Worm (Caenorhabditis elegans) whole organism, late embryonic: ENCODE measurements around the gene ivph-3.

ENCODE experiments used
- C38D4.7 ChIP-seq: fragments of 200-800 bp; sonication (Bioruptor generic); optimal IDR thresholded peaks from 2 replicates; lab custom pipeline; 2018; ENCODE audit warnings: mild to moderate bottlenecking, missing genetic modification characterization, moderate library complexity, missing compliant biosample characterization
- K02D7.2 ChIP-seq: sonication (generic microtip); optimal IDR thresholded peaks from 2 replicates; lab custom pipeline; 2017; ENCODE audit warnings: mild to moderate bottlenecking, missing genetic modification characterization, missing compliant biosample characterization
- T23F11.4 ChIP-seq: fragments of 200-800 bp; sonication (Bioruptor generic); optimal IDR thresholded peaks from 2 replicates; lab custom pipeline; 2018; ENCODE audit warnings: mild to moderate bottlenecking, missing genetic modification characterization, missing compliant biosample characterization
- ahr-1 ChIP-seq: sonication (generic microtip); optimal IDR thresholded peaks from 2 replicates; lab custom pipeline; 2016; ENCODE audit warnings: missing genetic modification characterization, missing compliant biosample characterization
- ama-1 ChIP-seq: fragments of 150-350 bp; optimal IDR thresholded peaks from 2 replicates; lab custom pipeline; 2014
- ceh-18 ChIP-seq: sonication (generic microtip); optimal IDR thresholded peaks from 2 replicates; lab custom pipeline; 2016; ENCODE audit warnings: missing genetic modification characterization, missing compliant biosample characterization
- ceh-19 ChIP-seq: fragments of 200-800 bp; sonication (Bioruptor generic); optimal IDR thresholded peaks from 2 replicates; lab custom pipeline; 2018; ENCODE audit warnings: mild to moderate bottlenecking, missing genetic modification characterization, missing compliant biosample characterization
- ceh-2 ChIP-seq: sonication (generic microtip); optimal IDR thresholded peaks from 2 replicates; lab custom pipeline; 2016; ENCODE audit warnings: missing genotype, missing genetic modification characterization, missing compliant biosample characterization
- ceh-22 ChIP-seq: sonication (generic microtip); optimal IDR thresholded peaks from 2 replicates; lab custom pipeline; 2017; ENCODE audit warnings: missing biosample characterization, missing genetic modification characterization
- ceh-24 ChIP-seq: sonication (generic microtip); optimal IDR thresholded peaks from 2 replicates; lab custom pipeline; 2016; ENCODE audit warnings: mild to moderate bottlenecking, missing genetic modification characterization, missing compliant biosample characterization
- ceh-34 ChIP-seq: sonication (generic microtip); optimal IDR thresholded peaks from 2 replicates; lab custom pipeline; 2016; ENCODE audit warnings: mild to moderate bottlenecking, missing genetic modification characterization, missing compliant biosample characterization
- dve-1 ChIP-seq: sonication (generic microtip); optimal IDR thresholded peaks from 2 replicates; lab custom pipeline; 2017; ENCODE audit warnings: antibody characterized with exemption, mild to moderate bottlenecking, missing genetic modification characterization, missing compliant biosample characterization
- ets-4 ChIP-seq: sonication (generic microtip); optimal IDR thresholded peaks from 2 replicates; lab custom pipeline; 2016; ENCODE audit warnings: missing genetic modification characterization, missing compliant biosample characterization
- eyg-1 ChIP-seq: sonication (generic microtip); optimal IDR thresholded peaks from 2 replicates; lab custom pipeline; 2016; ENCODE audit warnings: missing genotype, missing genetic modification characterization, missing compliant biosample characterization
- fax-1 ChIP-seq: sonication (generic microtip); optimal IDR thresholded peaks from 2 replicates; lab custom pipeline; 2016; ENCODE audit warnings: missing genotype, missing genetic modification characterization, missing compliant biosample characterization
- hlh-8 ChIP-seq: sonication (generic microtip); optimal IDR thresholded peaks from 2 replicates; lab custom pipeline; 2016; ENCODE audit warnings: missing genotype, missing genetic modification characterization, missing compliant biosample characterization
- mec-3 ChIP-seq: sonication (generic microtip); optimal IDR thresholded peaks from 2 replicates; lab custom pipeline; 2016; ENCODE audit warnings: borderline replicate concordance, missing genetic modification characterization, missing compliant biosample characterization
- nfya-1 ChIP-seq: sonication (generic microtip); optimal IDR thresholded peaks from 2 replicates; lab custom pipeline; 2017; ENCODE audit warnings: missing genetic modification characterization, mild to moderate bottlenecking, missing compliant biosample characterization, antibody characterized with exemption, moderate library complexity
- nhr-11 ChIP-seq: fragments of 150-350 bp; optimal IDR thresholded peaks from 2 replicates; lab custom pipeline; 2014; ENCODE audit warnings: missing biosample characterization, missing genetic modification characterization
- nhr-232 ChIP-seq: sonication (generic microtip); optimal IDR thresholded peaks from 2 replicates; lab custom pipeline; 2016; ENCODE audit warnings: missing genetic modification characterization, missing compliant biosample characterization
- npax-4 ChIP-seq: sonication (generic microtip); optimal IDR thresholded peaks from 2 replicates; lab custom pipeline; 2016; ENCODE audit warnings: missing genetic modification characterization, missing compliant biosample characterization
- pag-3 ChIP-seq: sonication (generic microtip); optimal IDR thresholded peaks from 2 replicates; lab custom pipeline; 2016; ENCODE audit warnings: missing compliant biosample characterization, missing genetic modification characterization, borderline replicate concordance
- pat-9 ChIP-seq: fragments of 200-800 bp; sonication (Bioruptor generic); optimal IDR thresholded peaks from 2 replicates; lab custom pipeline; 2018; ENCODE audit warnings: mild to moderate bottlenecking, missing genetic modification characterization, moderate library complexity, missing compliant biosample characterization
- pax-1 ChIP-seq: fragments of 150-350 bp; optimal IDR thresholded peaks from 2 replicates; lab custom pipeline; 2014; ENCODE audit warnings: missing biosample characterization, missing genetic modification characterization
- pqm-1 ChIP-seq: sonication (generic microtip); optimal IDR thresholded peaks from 2 replicates; lab custom pipeline; 2016; ENCODE audit warnings: missing genetic modification characterization, missing compliant biosample characterization
- syd-9 ChIP-seq: sonication (generic microtip); optimal IDR thresholded peaks from 2 replicates; lab custom pipeline; 2016; ENCODE audit warnings: mild to moderate bottlenecking, missing genetic modification characterization, moderate library complexity, missing compliant biosample characterization
- ttx-3 ChIP-seq: sonication (generic microtip); optimal IDR thresholded peaks from 2 replicates; lab custom pipeline; 2016; ENCODE audit warnings: missing genetic modification reagents, missing genetic modification characterization, missing compliant biosample characterization
- unc-3 ChIP-seq, 2 experiments: fragments of 200-800 bp in 1 of 2; sonication (Bioruptor generic) in 1 of 2; sonication (generic microtip) in 1 of 2; conservative IDR thresholded peaks in 1 of 2; optimal IDR thresholded peaks in 1 of 2; 2 replicates each; pipeline versions ENCODE4 v1.3.6 to Lab custom; 2016 to 2022; ENCODE audit warnings: missing compliant biosample characterization in 2 of 2, missing genetic modification characterization in 2 of 2, missing genetic modification reagents in 1 of 2
- unc-42 ChIP-seq: sonication (generic microtip); optimal IDR thresholded peaks from 2 replicates; lab custom pipeline; 2016; ENCODE audit warnings: missing genotype, missing genetic modification characterization, missing compliant biosample characterization
- unc-55 ChIP-seq: sonication (generic microtip); optimal IDR thresholded peaks from 2 replicates; lab custom pipeline; 2017; ENCODE audit warnings: missing biosample characterization, missing genetic modification reagents, missing genetic modification characterization
- zip-5 ChIP-seq: sonication (generic microtip); optimal IDR thresholded peaks from 2 replicates; lab custom pipeline; 2016; ENCODE audit warnings: missing genetic modification characterization, missing compliant biosample characterization
- ztf-16 ChIP-seq: sonication (generic microtip); optimal IDR thresholded peaks from 2 replicates; lab custom pipeline; 2017; ENCODE audit warnings: missing genetic modification characterization, missing compliant biosample characterization

Gene ivph-3

DNA sequence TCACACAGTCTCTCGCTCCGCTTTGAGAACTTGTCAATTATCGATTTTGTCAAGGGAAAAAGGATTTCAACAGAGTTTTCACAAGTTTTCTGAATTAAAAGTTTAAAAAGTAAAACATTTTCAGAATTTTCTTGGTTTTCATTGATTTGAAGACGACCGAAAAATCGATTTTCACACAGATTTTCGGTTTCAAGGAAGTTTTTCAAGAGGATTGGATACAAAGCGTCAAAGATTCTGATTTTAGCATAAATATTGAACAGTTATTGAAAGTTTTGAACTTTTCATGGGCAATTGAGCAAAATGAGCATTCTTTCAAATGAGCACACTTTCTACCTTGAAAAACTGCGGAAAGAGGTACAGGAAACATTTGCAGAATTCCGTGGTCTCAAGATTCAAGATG is 18.5 kb downstream of the ivph-3 start, which contains the start of gene Y67D8C.2:
Y67D8C.2 (plus strand) TSS at position 301 of the 400 bp plus-strand sequence.
- TF ChIP-seq ceh-19 (GFP tag; lab: Kevin White, UChicago) (no peak), dve-1 (no peak), ceh-18 (tag; lab: Kevin White, UChicago) (no peak), hlh-8 (no peak)

DNA sequence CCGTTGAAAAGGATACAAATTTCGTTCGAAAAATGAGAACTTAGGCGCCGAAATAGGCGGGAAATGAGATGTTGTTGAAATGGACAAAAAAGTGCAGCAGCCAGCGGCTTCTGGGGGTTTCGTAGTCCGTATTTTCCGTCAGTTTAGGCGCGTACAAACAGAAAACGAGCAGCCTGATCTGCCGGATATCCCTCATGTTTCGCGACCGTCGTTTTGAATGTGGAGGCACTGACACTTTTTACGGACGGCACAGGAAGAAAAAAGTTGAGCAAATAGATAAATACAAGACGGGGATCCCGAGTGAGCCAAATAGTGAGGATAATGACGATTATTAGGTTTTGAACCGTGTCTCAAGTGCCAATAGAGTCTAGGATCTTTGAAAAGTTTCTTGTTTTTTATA is 22.7 kb downstream of the ivph-3 start, which contains the start of gene Y67D8C.22:
Y67D8C.22 (minus strand) TSS at position 101 of the 400 bp plus-strand sequence.
- TF ChIP-seq zip-5 (tag; lab: Kevin White, UChicago) (no peak), ceh-34 (tag; lab: Kevin White, UChicago) (no peak), pag-3 (no peak), unc-55 (GFP tag; lab: Kevin White, UChicago) (no peak), npax-4 (tag; lab: Kevin White, UChicago) (no peak), ceh-18 (tag; lab: Kevin White, UChicago) (no peak)

DNA sequence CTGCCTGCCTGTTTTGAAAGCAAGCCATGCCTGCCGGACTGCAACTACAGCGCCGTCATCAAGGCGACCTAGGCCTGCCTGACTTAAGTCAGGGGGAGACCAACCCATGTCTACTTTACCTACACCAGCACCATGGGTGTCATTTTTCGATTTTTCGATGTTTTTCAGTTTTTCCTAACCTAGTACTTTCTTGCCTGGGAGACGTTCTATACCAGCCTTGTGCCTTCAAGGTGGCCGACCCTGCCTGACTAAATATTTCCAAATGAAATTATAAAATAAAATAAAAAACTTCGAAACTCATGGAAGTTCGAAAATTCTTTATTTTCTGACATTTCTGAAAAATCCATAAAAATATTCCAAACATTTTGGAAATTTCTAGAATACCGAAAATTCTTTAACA is 23.3 kb downstream of the ivph-3 start:
- no peak for TF ChIP-seq pqm-1 (tag; lab: Kevin White, UChicago)
- TF ChIP-seq mec-3 (tag; lab: Kevin White, UChicago), result no peak
- TF ChIP-seq unc-3 (GFP tag; conservative IDR thresholded peaks at IDR 0.05; lab: Robert Waterston, UW), result no peak
- no peak for TF ChIP-seq unc-3 (tag; optimal IDR thresholded peaks at IDR 0.05; lab: Kevin White, UChicago)
- TF ChIP-seq pax-1, result no peak
- TF ChIP-seq ceh-24 (tag; lab: Kevin White, UChicago), result no peak
- TF ChIP-seq nhr-11 (tag; lab: Kevin White, UChicago), result no peak
- TF ChIP-seq ahr-1 (tag; lab: Kevin White, UChicago), result no peak
- no peak for TF ChIP-seq ceh-22
- no peak for TF ChIP-seq ama-1
- no peak for TF ChIP-seq pat-9 (tag; lab: Kevin White, UChicago)
- TF ChIP-seq C38D4.7 (GFP tag; lab: Kevin White, UChicago), result no peak
- no peak for TF ChIP-seq ztf-16
- no peak for TF ChIP-seq fax-1 (tag; lab: Kevin White, UChicago)
- no peak for TF ChIP-seq T23F11.4 (GFP tag; lab: Kevin White, UChicago)
- TF ChIP-seq zip-5 (tag; lab: Kevin White, UChicago), result no peak

DNA sequence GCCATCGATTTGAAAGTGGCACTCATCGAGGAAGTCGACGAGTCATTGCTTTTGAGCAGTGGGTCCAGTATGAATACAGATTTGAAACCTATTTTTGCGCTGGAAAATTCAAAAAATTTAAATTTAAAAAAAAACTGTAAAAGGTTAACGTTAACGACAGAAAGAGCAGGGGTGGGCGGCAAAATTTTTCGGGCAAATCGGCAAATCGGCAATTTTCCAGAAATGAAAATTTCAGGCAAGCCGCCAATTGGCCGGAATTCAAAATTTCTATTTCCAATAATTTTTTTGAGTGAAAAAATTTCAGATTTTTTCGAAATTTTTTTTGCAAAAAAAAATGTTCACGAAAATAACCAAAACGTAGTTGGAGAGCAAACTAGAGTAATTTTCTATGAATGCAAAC is 33.3 kb downstream of the ivph-3 start, which contains the start of gene Y67D8C.9:
Y67D8C.9 (minus strand) TSS at position 101 of the 400 bp plus-strand sequence.
- TF ChIP-seq syd-9 (tag; lab: Kevin White, UChicago) (no peak), ceh-2 (tag; lab: Kevin White, UChicago) (no peak), nhr-232 (tag; lab: Kevin White, UChicago) (no peak), K02D7.2 (tag; lab: Kevin White, UChicago) (no peak), hlh-8 (no peak), C38D4.7 (GFP tag; lab: Kevin White, UChicago) (no peak), fax-1 (tag; lab: Kevin White, UChicago) (no peak)

DNA sequence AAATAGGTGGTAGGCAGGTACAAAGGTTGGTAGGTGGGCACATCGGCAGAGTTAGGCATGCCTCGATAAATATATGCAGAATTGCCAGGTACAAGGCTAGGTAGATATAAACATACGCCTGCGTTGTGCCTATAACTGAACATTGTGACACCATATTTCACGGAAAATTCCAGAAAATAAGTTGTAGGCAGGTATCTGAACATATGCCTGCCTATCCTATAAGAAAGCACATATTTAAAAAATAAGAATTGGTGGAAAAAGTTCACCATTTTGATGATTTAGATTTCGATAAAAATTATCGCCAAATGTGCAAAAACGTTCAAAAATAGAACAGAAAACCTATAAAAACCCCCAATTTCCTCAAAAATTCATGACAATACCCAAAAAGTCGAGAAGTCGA is 36.1 kb downstream of the ivph-3 start:
- no peak for TF ChIP-seq T23F11.4 (GFP tag; lab: Kevin White, UChicago)
- no peak for TF ChIP-seq nfya-1 (tag; lab: Kevin White, UChicago)
- no peak for TF ChIP-seq eyg-1
- no peak for TF ChIP-seq ceh-24 (tag; lab: Kevin White, UChicago)
- no peak for TF ChIP-seq nhr-232 (tag; lab: Kevin White, UChicago)
- TF ChIP-seq ttx-3 (tag; lab: Kevin White, UChicago), result no peak
- no peak for TF ChIP-seq ets-4 (tag; lab: Kevin White, UChicago)
- TF ChIP-seq K02D7.2 (tag; lab: Kevin White, UChicago), result no peak
- TF ChIP-seq C38D4.7 (GFP tag; lab: Kevin White, UChicago), result no peak

- no peak for TF ChIP-seq ama-1
- TF ChIP-seq unc-42 (tag; lab: Kevin White, UChicago), result peak; percentile 12
Observed at ce11 chrIV:3091112-3091511, 37.6 kb downstream of the ivph-3 start.
